Worm (Caenorhabditis elegans): ENCODE results near the gene F10A3.17.

DNA sequence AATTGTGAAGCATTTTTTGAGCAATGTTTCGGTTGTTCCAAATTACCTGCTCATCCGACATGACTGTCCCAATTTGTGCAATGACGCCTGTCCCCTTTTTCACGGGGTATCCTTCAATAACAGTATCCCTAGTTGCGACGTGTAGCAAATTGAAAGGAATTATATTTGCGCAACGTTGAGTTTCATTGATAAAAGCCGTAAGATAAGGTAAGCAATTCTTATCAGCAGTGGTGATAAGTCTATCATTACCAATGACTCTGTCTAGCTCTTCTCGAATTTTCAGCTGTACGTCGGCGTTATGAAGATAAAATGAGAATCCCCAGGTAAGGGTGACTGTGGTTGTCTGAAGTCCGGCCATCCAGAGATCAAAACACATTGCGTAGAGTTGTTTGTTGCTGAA is 14.6 kb upstream of the F10A3.17 start:
- TF ChIP-seq flt-1 (GFP tag; IDR thresholded peaks at IDR 0.05) (no peak), med-1 (GFP tag; optimal IDR thresholded peaks at IDR 0.05; ENCODE audit: insufficient read depth) (no peak), ztf-23 (GFP tag; IDR thresholded peaks at IDR 0.05) (no peak), ztf-29 (GFP tag; IDR thresholded peaks at IDR 0.05) (no peak), tab-1 (GFP tag; IDR thresholded peaks at IDR 0.05) (no peak), cog-1 (tag; optimal IDR thresholded peaks at IDR 0.05) (no peak), T22C8.4 (GFP tag; IDR thresholded peaks at IDR 0.05) (no peak)

Data from whole organism, midembryonic.